Fruit fly (Drosophila melanogaster) whole organism, pupa: ENCODE data around the gene Ahcy.

Source experiments
- CG13204 ChIP-seq: fragments of 200-800 bp; sonication (Bioruptor generic); optimal IDR thresholded peaks from 2 replicates; lab custom pipeline; 2018; ENCODE audit warnings: missing biosample characterization, mild to moderate bottlenecking, missing genetic modification characterization, moderate library complexity
- CG14655 ChIP-seq: fragments of 200-800 bp; sonication (Bioruptor generic); optimal IDR thresholded peaks from 3 replicates; lab custom pipeline; 2017; ENCODE audit warnings: mild to moderate bottlenecking, missing biosample characterization, missing genetic modification reagents, missing genetic modification characterization
- CG17806 ChIP-seq: fragments of 200-800 bp; sonication (Bioruptor generic); optimal IDR thresholded peaks from 2 replicates; lab custom pipeline; 2018; ENCODE audit warnings: missing biosample characterization, mild to moderate bottlenecking, missing genetic modification characterization, moderate library complexity
- CG32121 ChIP-seq: fragments of 200-800 bp; sonication (Bioruptor generic); IDR thresholded peaks from 2 replicates; pipeline ENCODE4 v1.3.6; 2022; ENCODE audit warnings: missing biosample characterization, missing genetic modification characterization
- CG34367 ChIP-seq: fragments of 200-800 bp; sonication (Bioruptor generic); optimal IDR thresholded peaks from 2 replicates; lab custom pipeline; 2018; ENCODE audit warnings: missing biosample characterization, mild to moderate bottlenecking, missing genetic modification characterization
- CG4496 ChIP-seq: fragments of 200-800 bp; sonication (Bioruptor generic); IDR thresholded peaks from 3 replicates; pipeline ENCODE4 v1.3.6; 2022; ENCODE audit warnings: missing biosample characterization, missing genetic modification characterization
- CG8159 ChIP-seq: fragments of 200-800 bp; sonication (Bioruptor generic); optimal IDR thresholded peaks from 3 replicates; lab custom pipeline; 2018; ENCODE audit warnings: missing biosample characterization, mild to moderate bottlenecking, missing genetic modification characterization, moderate library complexity
- EcR ChIP-seq: fragments of 200-800 bp; sonication (Bioruptor generic); optimal IDR thresholded peaks from 3 replicates; lab custom pipeline; 2019; ENCODE audit warnings: missing biosample characterization, missing genetic modification characterization, mild to moderate bottlenecking, moderate library complexity, missing genetic modification reagents
- Ets98B ChIP-seq: fragments of 200-800 bp; sonication (Bioruptor generic); IDR thresholded peaks from 2 replicates; pipeline ENCODE4 v1.3.6; 2022; ENCODE audit warnings: missing biosample characterization, missing genetic modification characterization
- Pif1A ChIP-seq: fragments of 200-800 bp; sonication (Bioruptor generic); optimal IDR thresholded peaks from 3 replicates; lab custom pipeline; 2016; ENCODE audit warnings: missing biosample characterization, missing genetic modification characterization
- Snoo ChIP-seq: fragments of 200-800 bp; sonication (Bioruptor generic); optimal IDR thresholded peaks from 3 replicates; lab custom pipeline; 2017; ENCODE audit warnings: missing biosample characterization, mild to moderate bottlenecking, missing genetic modification characterization, inconsistent platforms
- fd96Ca ChIP-seq: fragments of 200-800 bp; sonication (Bioruptor generic); IDR thresholded peaks from 3 replicates; pipeline ENCODE4 v1.3.6; 2022; ENCODE audit warnings: missing biosample characterization, missing genetic modification characterization
- gl ChIP-seq: fragments of 200-800 bp; sonication (Bioruptor generic); optimal IDR thresholded peaks from 2 replicates; lab custom pipeline; 2018; ENCODE audit warnings: missing biosample characterization, mild to moderate bottlenecking, missing genetic modification characterization

dm6 chrX:15496651-15497409, 46.8 kb downstream of the Ahcy start:
- TF ChIP-seq CG34367 (tag; lab: Kevin White, UChicago) = no peak
- no peak for TF ChIP-seq fd96Ca (GFP tag; lab: Robert Waterston, UW)
- TF ChIP-seq EcR (GFP tag; lab: Kevin White, UChicago) = no peak
- TF ChIP-seq CG14655 (GFP tag; lab: Kevin White, UChicago) = no peak
- no peak for TF ChIP-seq Ets98B
- TF ChIP-seq CG32121 = no peak
- TF ChIP-seq CG4496 (GFP tag; lab: Robert Waterston, UW) = no peak
- TF ChIP-seq CG13204 (GFP tag; lab: Kevin White, UChicago) = no peak
- TF ChIP-seq Snoo = no peak
- TF ChIP-seq CG17806 = no peak
- no peak for TF ChIP-seq Pif1A
- TF ChIP-seq gl (tag; lab: Kevin White, UChicago) = no peak
- TF ChIP-seq CG8159 = no peak
